Fruit fly (Drosophila melanogaster) whole organism, pupa: Measurements from ENCODE around the gene Iyd.
A peak's percentile ranks its signal among the peaks of the same experiment; 100 is the strongest.
"Not testable (repeated sequence)": the region's sequence is repeated elsewhere in the genome, so short reads cannot be mapped to it uniquely, and the experiment has no call there.

Experiments
- CG10348 ChIP-seq: fragments of 200-800 bp; sonication (Bioruptor generic); IDR thresholded peaks from 2 replicates; pipeline ENCODE4 v1.3.6; 2022; ENCODE audit warnings: missing biosample characterization, missing genetic modification characterization
- CG12605 ChIP-seq: fragments of 200-800 bp; sonication (Bioruptor generic); IDR thresholded peaks from 2 replicates; pipeline ENCODE4 v1.3.6; 2022; ENCODE audit warnings: missing biosample characterization, missing genetic modification characterization
- CG13204 ChIP-seq: fragments of 200-800 bp; sonication (Bioruptor generic); optimal IDR thresholded peaks from 2 replicates; lab custom pipeline; 2018; ENCODE audit warnings: missing biosample characterization, mild to moderate bottlenecking, missing genetic modification characterization, moderate library complexity
- CG14655 ChIP-seq: fragments of 200-800 bp; sonication (Bioruptor generic); optimal IDR thresholded peaks from 3 replicates; lab custom pipeline; 2017; ENCODE audit warnings: mild to moderate bottlenecking, missing biosample characterization, missing genetic modification reagents, missing genetic modification characterization
- CG15710 ChIP-seq: fragments of 200-800 bp; sonication (Bioruptor generic); optimal IDR thresholded peaks from 2 replicates; lab custom pipeline; 2018; ENCODE audit warnings: missing biosample characterization, mild to moderate bottlenecking, missing genetic modification characterization, moderate library complexity
- CG17806 ChIP-seq: fragments of 200-800 bp; sonication (Bioruptor generic); optimal IDR thresholded peaks from 2 replicates; lab custom pipeline; 2018; ENCODE audit warnings: missing biosample characterization, mild to moderate bottlenecking, missing genetic modification characterization, moderate library complexity
- CG32121 ChIP-seq: fragments of 200-800 bp; sonication (Bioruptor generic); IDR thresholded peaks from 2 replicates; pipeline ENCODE4 v1.3.6; 2022; ENCODE audit warnings: missing biosample characterization, missing genetic modification characterization
- CG34367 ChIP-seq: fragments of 200-800 bp; sonication (Bioruptor generic); optimal IDR thresholded peaks from 2 replicates; lab custom pipeline; 2018; ENCODE audit warnings: missing biosample characterization, mild to moderate bottlenecking, missing genetic modification characterization
- CG4496 ChIP-seq: fragments of 200-800 bp; sonication (Bioruptor generic); IDR thresholded peaks from 3 replicates; pipeline ENCODE4 v1.3.6; 2022; ENCODE audit warnings: missing biosample characterization, missing genetic modification characterization
- CG8159 ChIP-seq: fragments of 200-800 bp; sonication (Bioruptor generic); optimal IDR thresholded peaks from 3 replicates; lab custom pipeline; 2018; ENCODE audit warnings: missing biosample characterization, mild to moderate bottlenecking, missing genetic modification characterization, moderate library complexity
- CG8301 ChIP-seq: fragments of 200-800 bp; sonication (Bioruptor generic); optimal IDR thresholded peaks from 2 replicates; lab custom pipeline; 2018; ENCODE audit warnings: missing biosample characterization, mild to moderate bottlenecking, missing genetic modification characterization
- CG9948 ChIP-seq: fragments of 200-800 bp; sonication (Bioruptor generic); optimal IDR thresholded peaks from 2 replicates; lab custom pipeline; 2018; ENCODE audit warnings: missing biosample characterization, mild to moderate bottlenecking, missing genetic modification characterization, moderate library complexity
- D1 ChIP-seq: fragments of 200-800 bp; sonication (Bioruptor generic); optimal IDR thresholded peaks from 2 replicates; lab custom pipeline; 2018; ENCODE audit warnings: missing biosample characterization, mild to moderate bottlenecking, missing genetic modification characterization, moderate library complexity
- EcR ChIP-seq: fragments of 200-800 bp; sonication (Bioruptor generic); optimal IDR thresholded peaks from 3 replicates; lab custom pipeline; 2019; ENCODE audit warnings: missing biosample characterization, missing genetic modification characterization, mild to moderate bottlenecking, moderate library complexity, missing genetic modification reagents
- Ets98B ChIP-seq: fragments of 200-800 bp; sonication (Bioruptor generic); IDR thresholded peaks from 2 replicates; pipeline ENCODE4 v1.3.6; 2022; ENCODE audit warnings: missing biosample characterization, missing genetic modification characterization
- Pif1A ChIP-seq: fragments of 200-800 bp; sonication (Bioruptor generic); optimal IDR thresholded peaks from 3 replicates; lab custom pipeline; 2016; ENCODE audit warnings: missing biosample characterization, missing genetic modification characterization
- Pif1B ChIP-seq: fragments of 200-800 bp; sonication (Bioruptor generic); optimal IDR thresholded peaks from 3 replicates; lab custom pipeline; 2016; ENCODE audit warnings: missing biosample characterization, missing genetic modification characterization
- Snoo ChIP-seq: fragments of 200-800 bp; sonication (Bioruptor generic); optimal IDR thresholded peaks from 3 replicates; lab custom pipeline; 2017; ENCODE audit warnings: missing biosample characterization, mild to moderate bottlenecking, missing genetic modification characterization, inconsistent platforms
- fd96Ca ChIP-seq: fragments of 200-800 bp; sonication (Bioruptor generic); IDR thresholded peaks from 3 replicates; pipeline ENCODE4 v1.3.6; 2022; ENCODE audit warnings: missing biosample characterization, missing genetic modification characterization
- gl ChIP-seq: fragments of 200-800 bp; sonication (Bioruptor generic); optimal IDR thresholded peaks from 2 replicates; lab custom pipeline; 2018; ENCODE audit warnings: missing biosample characterization, mild to moderate bottlenecking, missing genetic modification characterization
- rn ChIP-seq: fragments of 200-800 bp; sonication (Bioruptor generic); IDR thresholded peaks from 2 replicates; pipeline ENCODE4 v1.3.6; 2022; ENCODE audit warnings: missing biosample characterization, missing genetic modification characterization

Gene Iyd

dm6 chr3L:11096195-11096908 is at the start of gene Iyd, which contains the start of the genes CG46439 and CG33947:
Gene Iyd (minus strand): TSS chr3L:11096245.
Gene CG46439 (minus strand): TSS chr3L:11096245.
Gene CG33947 (plus strand): TSS chr3L:11096496.
- TF ChIP-seq Ets98B (GFP tag; lab: Robert Waterston, UW) (peak; percentile 76), D1 (tag; lab: Kevin White, UChicago) (peak; percentile 69), Pif1A (GFP tag; lab: Kevin White, UChicago) (peak; percentile 88), fd96Ca (GFP tag; lab: Robert Waterston, UW) (peak; percentile 82), Snoo (peak; percentile 42), CG9948 (tag; lab: Kevin White, UChicago) (peak; percentile 41), gl (tag; lab: Kevin White, UChicago) (peak; percentile 93), CG17806 (peak; percentile 61), Pif1B (peak; percentile 87), CG4496 (GFP tag; lab: Robert Waterston, UW) (peak; percentile 83), EcR (GFP tag; lab: Kevin White, UChicago) (no peak), CG15710 (peak; percentile 61), CG10348 (GFP tag; lab: Robert Waterston, UW) (no peak), CG32121 (GFP tag; lab: Robert Waterston, UW) (peak; percentile 69), CG8159 (tag; lab: Kevin White, UChicago) (peak; percentile 71), CG34367 (tag; lab: Kevin White, UChicago) (peak; percentile 51), rn (GFP tag; lab: Robert Waterston, UW) (0 out of 2 replicates have a peak, but pooled peaks have one; percentile 6), CG12605 (peak; percentile 94), CG8301 (tag; lab: Kevin White, UChicago) (peak; percentile 76), CG14655 (GFP tag; lab: Kevin White, UChicago) (peak; percentile 74), CG13204 (peak; percentile 13)

dm6 chr3L:11145065-11145464 is 49.0 kb upstream of the Iyd start:
- TF ChIP-seq EcR (GFP tag; lab: Kevin White, UChicago) (peak; percentile 31), D1 (tag; lab: Kevin White, UChicago) (no peak)

DNA sequence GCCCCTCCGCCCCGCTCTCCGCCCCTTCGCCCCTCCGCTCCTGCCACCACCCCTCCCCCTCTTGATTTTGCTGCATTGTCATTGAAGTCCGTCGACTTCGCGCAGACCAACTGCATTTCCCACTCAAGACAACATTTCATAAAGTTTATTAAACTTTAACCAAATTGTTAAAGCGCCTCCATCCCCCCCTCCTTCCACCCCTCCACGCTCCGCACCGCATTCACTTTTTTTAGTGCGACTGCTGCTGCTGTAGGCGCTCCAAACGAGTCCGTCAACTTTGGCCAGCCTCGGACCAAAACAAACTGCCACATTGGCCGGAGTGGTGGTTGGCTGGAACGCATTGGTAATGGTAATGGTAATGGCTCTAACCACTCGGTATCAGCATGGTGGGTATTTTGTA is 42.8 kb upstream of the Iyd start:
- TF ChIP-seq EcR (GFP tag; lab: Kevin White, UChicago) = no peak
- peak; percentile 65; the same call in 2 of the 3 replicates for TF ChIP-seq fd96Ca (GFP tag; lab: Robert Waterston, UW)
- no peak for TF ChIP-seq D1 (tag; lab: Kevin White, UChicago)
- peak; percentile 45; the same call in 1 of the 2 replicates for TF ChIP-seq Ets98B (GFP tag; lab: Robert Waterston, UW)

DNA sequence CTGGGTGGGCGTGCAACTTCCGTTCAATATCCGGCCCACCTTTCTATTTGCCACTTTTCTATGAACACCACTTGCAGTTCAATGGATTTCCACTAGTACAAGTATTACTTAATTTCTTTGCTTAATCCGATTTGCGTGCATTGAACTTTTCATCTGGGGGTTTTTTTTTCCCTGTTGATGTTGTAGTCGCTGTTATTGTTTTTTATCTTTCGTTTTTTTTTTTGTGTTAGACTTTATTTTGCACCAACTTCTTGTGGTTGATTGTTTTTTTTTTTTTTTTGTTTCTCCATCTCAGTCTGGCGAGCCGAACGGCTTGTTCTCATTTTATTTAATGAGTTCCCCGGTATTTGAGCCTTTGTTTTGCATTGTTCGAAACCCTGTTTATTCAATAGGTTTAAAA is 40.3 kb upstream of the Iyd start:
- TF ChIP-seq CG15710 (peak; percentile 33), CG8301 (tag; lab: Kevin White, UChicago) (no peak), D1 (tag; lab: Kevin White, UChicago) (no peak), Snoo (no peak), EcR (GFP tag; lab: Kevin White, UChicago) (peak; percentile 72), CG34367 (tag; lab: Kevin White, UChicago) (peak; percentile 59), CG13204 (peak; percentile 63), CG4496 (GFP tag; lab: Robert Waterston, UW) (no peak)
- TF ChIP-seq, all 21 proteins: peak for 4

DNA sequence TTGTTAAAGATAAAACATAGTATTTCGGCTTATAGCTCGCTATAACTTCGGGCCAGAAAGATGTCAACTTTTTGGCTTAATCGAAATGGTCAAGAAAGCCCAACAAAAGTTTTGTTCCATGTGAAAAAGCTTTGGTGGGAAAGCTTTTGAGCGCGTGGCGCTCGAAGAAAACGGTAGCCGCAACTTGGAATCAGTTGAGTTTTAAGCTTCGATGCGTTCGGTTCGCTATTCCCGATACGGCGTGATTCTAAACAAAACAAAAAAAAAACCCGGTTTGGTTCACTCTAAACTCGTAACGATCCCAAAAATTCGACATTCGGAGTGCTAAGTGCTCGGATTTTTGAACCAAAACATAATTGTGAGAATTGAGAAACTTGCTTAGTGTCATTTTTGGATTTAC is 39.8 kb upstream of the Iyd start, which contains the start of gene IRSp53:
TSS of gene IRSp53 (plus strand) at position 204 of the 400 bp plus-strand sequence.
- TF ChIP-seq CG13204 = no peak
- TF ChIP-seq CG4496 (GFP tag; lab: Robert Waterston, UW) = peak; percentile 18; the same call in 1 of the 3 replicates
- TF ChIP-seq Ets98B (GFP tag; lab: Robert Waterston, UW) = peak; percentile 43; the same call in 1 of the 2 replicates
- peak; percentile 57 for TF ChIP-seq CG8159 (tag; lab: Kevin White, UChicago)
- TF ChIP-seq CG12605 = 0 out of 2 replicates have a peak, but pooled peaks have one; percentile 11

DNA sequence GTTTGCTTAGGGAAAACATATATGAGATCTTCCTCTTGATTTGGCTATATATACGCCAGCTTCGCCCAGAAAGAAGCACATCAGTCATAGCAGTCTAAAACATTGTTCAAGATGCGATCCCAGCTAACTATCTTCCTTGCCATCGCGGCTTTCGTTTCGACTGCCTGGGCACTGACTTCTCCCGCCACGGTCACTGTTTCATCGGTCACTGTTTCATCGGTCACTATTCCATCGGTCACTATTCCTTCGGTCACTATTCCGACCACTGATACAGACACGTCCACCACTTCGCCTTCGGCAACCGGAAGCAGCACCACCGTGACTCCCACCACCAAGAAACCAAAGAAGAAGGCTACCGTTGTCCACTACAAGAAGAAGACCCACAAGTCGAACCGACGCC is 38.8 kb upstream of the Iyd start, which contains the start of gene CG14143:
TSS of gene CG14143 (plus strand) at position 102 of the 400 bp plus-strand sequence.
- not testable (repeated sequence) for TF ChIP-seq CG8159 (tag; lab: Kevin White, UChicago); gl (tag; lab: Kevin White, UChicago); CG4496 (GFP tag; lab: Robert Waterston, UW)

dm6 chr3L:11132055-11132454 is 36.0 kb upstream of the Iyd start, which contains the start of gene CG32074:
Gene CG32074 (minus strand): TSS chr3L:11132322.
- not testable (repeated sequence) for TF ChIP-seq CG9948 (tag; lab: Kevin White, UChicago); Pif1A (GFP tag; lab: Kevin White, UChicago); CG12605
